Fruit fly (Drosophila melanogaster) whole organism, embryonic: ENCODE results near the gene CG7227.
A peak's percentile ranks its signal among the peaks of the same experiment; 100 is the strongest.

Experiments
- Ada2b ChIP-seq: fragments of 200-800 bp; sonication (Bioruptor generic); IDR thresholded peaks from 2 replicates; pipeline ENCODE4 v1.3.6; 2022; ENCODE audit warnings: missing biosample characterization, missing genetic modification characterization
- CG1024 ChIP-seq: fragments of 200-800 bp; sonication (Bioruptor generic); IDR thresholded peaks from 2 replicates; pipeline ENCODE4 v1.3.6; 2022; ENCODE audit warnings: missing biosample characterization, missing genetic modification characterization
- CG11398 ChIP-seq: fragments of 200-800 bp; sonication (Bioruptor generic); optimal IDR thresholded peaks from 2 replicates; lab custom pipeline; 2016; ENCODE audit warnings: missing biosample characterization, missing genetic modification characterization
- CG11696 ChIP-seq: fragments of 200-800 bp; sonication (Bioruptor generic); IDR thresholded peaks from 2 replicates; pipeline ENCODE4 v1.3.6; 2022; ENCODE audit warnings: missing biosample characterization, missing genetic modification characterization
- CG13894 ChIP-seq: fragments of 200-800 bp; sonication (Bioruptor generic); optimal IDR thresholded peaks from 3 replicates; lab custom pipeline; 2018; ENCODE audit warnings: missing biosample characterization, mild to moderate bottlenecking, missing genetic modification characterization, moderate library complexity
- CG14710 ChIP-seq: fragments of 200-800 bp; sonication (Bioruptor generic); optimal IDR thresholded peaks from 3 replicates; lab custom pipeline; 2019; ENCODE audit warnings: missing biosample characterization, mild to moderate bottlenecking, missing genetic modification characterization, moderate library complexity
- CG15011 ChIP-seq: fragments of 200-800 bp; sonication (Bioruptor generic); optimal IDR thresholded peaks from 3 replicates; lab custom pipeline; 2018; ENCODE audit warnings: missing biosample characterization, mild to moderate bottlenecking, missing genetic modification characterization
- CG15479 ChIP-seq: fragments of 200-800 bp; sonication (Bioruptor generic); optimal IDR thresholded peaks from 3 replicates; lab custom pipeline; 2019; ENCODE audit warnings: missing biosample characterization, mild to moderate bottlenecking, missing genetic modification characterization, moderate library complexity
- CG15696 ChIP-seq: fragments of 200-800 bp; sonication (Bioruptor generic); optimal IDR thresholded peaks from 2 replicates; lab custom pipeline; 2019; ENCODE audit warnings: missing biosample characterization, mild to moderate bottlenecking, missing genetic modification characterization, moderate library complexity
- CG16815 ChIP-seq: fragments of 200-800 bp; sonication (Bioruptor generic); optimal IDR thresholded peaks from 3 replicates; lab custom pipeline; 2017; ENCODE audit warnings: missing biosample characterization, mild to moderate bottlenecking, missing genetic modification characterization
- CG17802 ChIP-seq: fragments of 200-800 bp; sonication (Bioruptor generic); optimal IDR thresholded peaks from 2 replicates; lab custom pipeline; 2018; ENCODE audit warnings: missing biosample characterization, mild to moderate bottlenecking, missing genetic modification characterization, moderate library complexity
- CG2889 ChIP-seq: fragments of 200-800 bp; sonication (Bioruptor generic); IDR thresholded peaks from 3 replicates; pipeline ENCODE4 v1.3.6; 2022; ENCODE audit warnings: missing biosample characterization, missing genetic modification characterization
- CG33557 ChIP-seq: fragments of 200-800 bp; sonication (Bioruptor generic); optimal IDR thresholded peaks from 2 replicates; lab custom pipeline; 2019; ENCODE audit warnings: missing biosample characterization, mild to moderate bottlenecking, missing genetic modification characterization, moderate library complexity
- CG6683 ChIP-seq: fragments of 200-800 bp; sonication (Bioruptor generic); optimal IDR thresholded peaks from 2 replicates; lab custom pipeline; 2017; ENCODE audit warnings: missing biosample characterization, mild to moderate bottlenecking, missing genetic modification characterization, missing genetic modification reagents
- CG7357 ChIP-seq: fragments of 200-800 bp; sonication (Bioruptor generic); IDR thresholded peaks from 3 replicates; pipeline ENCODE4 v1.3.6; 2022; ENCODE audit warnings: missing biosample characterization, missing genetic modification characterization
- CG8290 ChIP-seq, 3 experiments: fragments of 200-800 bp; sonication (Bioruptor generic); optimal IDR thresholded peaks; 2 replicates each; lab custom pipeline; 2016 to 2019; ENCODE audit warnings: missing biosample characterization in 3 of 3, missing genetic modification characterization in 3 of 3, mild to moderate bottlenecking in 2 of 3, moderate library complexity in 1 of 3
- CG8359 ChIP-seq: fragments of 200-800 bp; sonication (Bioruptor generic); optimal IDR thresholded peaks from 2 replicates; lab custom pipeline; 2017; ENCODE audit warnings: missing biosample characterization, mild to moderate bottlenecking, missing genetic modification characterization, borderline replicate concordance
- CG8388 ChIP-seq: fragments of 200-800 bp; sonication (Bioruptor generic); optimal IDR thresholded peaks from 2 replicates; lab custom pipeline; 2019; ENCODE audit warnings: missing biosample characterization, mild to moderate bottlenecking, missing genetic modification characterization, moderate library complexity
- D19A ChIP-seq: fragments of 200-800 bp; optimal IDR thresholded peaks from 3 replicates; lab custom pipeline; 2019; ENCODE audit warnings: missing biosample characterization, mild to moderate bottlenecking, missing genetic modification characterization, moderate library complexity
- Dek ChIP-seq: fragments of 200-800 bp; sonication (Bioruptor generic); optimal IDR thresholded peaks from 3 replicates; lab custom pipeline; 2019; ENCODE audit warnings: missing biosample characterization, mild to moderate bottlenecking, missing genetic modification characterization, moderate library complexity
- Ets65A ChIP-seq: fragments of 200-800 bp; sonication (Bioruptor generic); peaks from one replicate; lab custom pipeline; 2016; ENCODE audit warnings: missing biosample characterization, missing genetic modification characterization
- Gsc ChIP-seq: fragments of 200-800 bp; sonication (Bioruptor generic); IDR thresholded peaks from 2 replicates; pipeline ENCODE4 v1.3.6; 2022; ENCODE audit warnings: missing biosample characterization, missing genetic modification characterization
- Lpt ChIP-seq: fragments of >200 bp; optimal IDR thresholded peaks from 2 replicates; lab custom pipeline; 2018; ENCODE audit warnings: missing biosample characterization, missing genetic modification characterization
- Mad ChIP-seq: fragments of 200-800 bp; sonication (Bioruptor generic); optimal IDR thresholded peaks from 2 replicates; lab custom pipeline; 2016; ENCODE audit warnings: missing biosample characterization, missing genetic modification characterization
- Myb ChIP-seq: fragments of 200-800 bp; sonication (Bioruptor generic); optimal IDR thresholded peaks from 2 replicates; lab custom pipeline; 2016; ENCODE audit warnings: missing biosample characterization, missing genetic modification characterization
- Six4 ChIP-seq: fragments of 200-800 bp; sonication (Bioruptor generic); optimal IDR thresholded peaks from 2 replicates; lab custom pipeline; 2016; ENCODE audit warnings: missing biosample characterization, missing genetic modification characterization
- Spps ChIP-seq: fragments of 200-800 bp; sonication (Bioruptor generic); optimal IDR thresholded peaks from 2 replicates; lab custom pipeline; 2018; ENCODE audit warnings: missing biosample characterization, mild to moderate bottlenecking, missing genetic modification characterization
- Tbp ChIP-seq: fragments of >200 bp; optimal IDR thresholded peaks from 2 replicates; lab custom pipeline; 2018; ENCODE audit warnings: missing biosample characterization, missing genetic modification characterization
- Xrp1 ChIP-seq: fragments of 200-800 bp; sonication (Bioruptor generic); IDR thresholded peaks from 2 replicates; pipeline ENCODE4 v1.3.6; 2022; ENCODE audit warnings: missing biosample characterization, missing genetic modification characterization
- YL-1 ChIP-seq: fragments of 200-800 bp; sonication (Bioruptor generic); optimal IDR thresholded peaks from 3 replicates; lab custom pipeline; 2017; ENCODE audit warnings: missing biosample characterization, mild to moderate bottlenecking, missing genetic modification characterization
- bbx ChIP-seq: fragments of 200-800 bp; sonication (Bioruptor generic); IDR thresholded peaks from 2 replicates; pipeline ENCODE4 v1.3.6; 2022; ENCODE audit warnings: missing biosample characterization, missing genetic modification characterization; ENCODE audit not compliant: partially characterized antibody
- cato ChIP-seq: fragments of 200-800 bp; sonication (Bioruptor generic); optimal IDR thresholded peaks from 2 replicates; lab custom pipeline; 2016; ENCODE audit warnings: missing biosample characterization, missing genetic modification characterization, borderline replicate concordance
- ci ChIP-seq: fragments of 200-800 bp; sonication (Bioruptor generic); IDR thresholded peaks from 3 replicates; pipeline ENCODE4 v1.3.6; 2022; ENCODE audit warnings: missing biosample characterization, missing genetic modification characterization
- disco-r ChIP-seq: fragments of 200-800 bp; sonication (Bioruptor generic); optimal IDR thresholded peaks from 2 replicates; lab custom pipeline; 2016; ENCODE audit warnings: missing biosample characterization, missing genetic modification characterization
- dysf ChIP-seq: fragments of 200-800 bp; sonication (Bioruptor generic); IDR thresholded peaks from 3 replicates; pipeline ENCODE4 v1.3.6; 2022; ENCODE audit warnings: missing biosample characterization, missing genetic modification characterization
- ems ChIP-seq: fragments of 200-800 bp; sonication (Bioruptor generic); optimal IDR thresholded peaks from 3 replicates; lab custom pipeline; 2016; ENCODE audit warnings: missing biosample characterization, missing genetic modification characterization
- fd64A ChIP-seq: fragments of 200-800 bp; sonication (Bioruptor generic); optimal IDR thresholded peaks from 3 replicates; lab custom pipeline; 2018; ENCODE audit warnings: missing biosample characterization, mild to moderate bottlenecking, missing genetic modification characterization
- fu2 ChIP-seq: fragments of 200-800 bp; sonication (Bioruptor generic); optimal IDR thresholded peaks from 2 replicates; lab custom pipeline; 2016; ENCODE audit warnings: missing biosample characterization, missing genetic modification characterization
- gfzf ChIP-seq: fragments of 200-800 bp; sonication (Bioruptor generic); optimal IDR thresholded peaks from 2 replicates; lab custom pipeline; 2016; ENCODE audit warnings: missing biosample characterization, mild to moderate bottlenecking, missing genetic modification characterization, moderate library complexity
- grau ChIP-seq: fragments of 200-800 bp; optimal IDR thresholded peaks from 3 replicates; lab custom pipeline; 2019; ENCODE audit warnings: missing biosample characterization, mild to moderate bottlenecking, missing genetic modification characterization, moderate library complexity
- kay ChIP-seq: fragments of 200-800 bp; sonication (Bioruptor generic); optimal IDR thresholded peaks from 2 replicates; lab custom pipeline; 2016; ENCODE audit warnings: missing biosample characterization, missing genetic modification characterization
- maf-S ChIP-seq: fragments of 200-800 bp; sonication (Bioruptor generic); optimal IDR thresholded peaks from 2 replicates; lab custom pipeline; 2016; ENCODE audit warnings: missing biosample characterization, missing genetic modification characterization
- nerfin-2 ChIP-seq: fragments of 200-800 bp; sonication (Bioruptor generic); IDR thresholded peaks from 2 replicates; pipeline ENCODE4 v1.3.6; 2022; ENCODE audit warnings: missing biosample characterization, missing genetic modification characterization; ENCODE audit not compliant: partially characterized antibody
- onecut ChIP-seq: fragments of 200-800 bp; sonication (Bioruptor generic); IDR thresholded peaks from 2 replicates; pipeline ENCODE4 v1.3.6; 2022; ENCODE audit warnings: missing biosample characterization, missing genetic modification characterization
- otp ChIP-seq: fragments of 200-800 bp; sonication (Bioruptor generic); IDR thresholded peaks from 3 replicates; pipeline ENCODE4, ENCODE4 v1.3.6; 2022; ENCODE audit warnings: missing biosample characterization, missing genetic modification characterization
- pb ChIP-seq: fragments of 200-800 bp; sonication (Bioruptor generic); optimal IDR thresholded peaks from 3 replicates; lab custom pipeline; 2016; ENCODE audit warnings: missing biosample characterization, missing genetic modification characterization
- psq ChIP-seq: fragments of 200-800 bp; sonication (Bioruptor generic); optimal IDR thresholded peaks from 2 replicates; lab custom pipeline; 2017; ENCODE audit warnings: missing biosample characterization, missing genetic modification characterization
- scrt ChIP-seq: fragments of 200-800 bp; sonication (Bioruptor generic); optimal IDR thresholded peaks from 2 replicates; lab custom pipeline; 2018; ENCODE audit warnings: missing biosample characterization, mild to moderate bottlenecking, missing genetic modification characterization, moderate library complexity
- trem ChIP-seq: fragments of 200-800 bp; optimal IDR thresholded peaks from 3 replicates; lab custom pipeline; 2019; ENCODE audit warnings: missing biosample characterization, mild to moderate bottlenecking, missing genetic modification characterization, moderate library complexity
- unpg ChIP-seq: fragments of 200-800 bp; sonication (Bioruptor generic); optimal IDR thresholded peaks from 3 replicates; lab custom pipeline; 2018; ENCODE audit warnings: missing biosample characterization, mild to moderate bottlenecking, missing genetic modification characterization, moderate library complexity
- zen2 ChIP-seq: fragments of 200-800 bp; sonication (Bioruptor generic); IDR thresholded peaks from 3 replicates; pipeline ENCODE4 v1.3.6; 2022; ENCODE audit warnings: missing biosample characterization, missing genetic modification characterization; ENCODE audit not compliant: partially characterized antibody

CG7227 gene

dm6 chr2L:8034734-8035133 lies 36.8 kb upstream of the CG7227 start (continued):
- no peak for TF ChIP-seq Mad
- TF ChIP-seq zen2 = no peak
- peak; percentile 5 for TF ChIP-seq maf-S
- TF ChIP-seq pb (GFP tag; lab: Kevin White, UChicago) = no peak
- no peak for TF ChIP-seq kay
- no peak for TF ChIP-seq Spps
- peak; percentile 40 for TF ChIP-seq Dek
- TF ChIP-seq CG14710 (tag; lab: Kevin White, UChicago) = peak; percentile 36
- TF ChIP-seq CG17802 = no peak
- no peak for TF ChIP-seq fu2 (GFP tag; lab: Kevin White, UChicago)
- TF ChIP-seq Gsc (GFP tag; lab: Robert Waterston, UW) = no peak
- TF ChIP-seq CG1024 (GFP tag; lab: Robert Waterston, UW) = peak; percentile 24; the same call in 1 of the 2 replicates
- peak; percentile 68 for TF ChIP-seq grau (tag; lab: Kevin White, UChicago)
- peak; percentile 54 for TF ChIP-seq CG8388 (GFP tag; lab: Kevin White, UChicago)
- no peak for TF ChIP-seq CG13894 (tag; lab: Kevin White, UChicago)
- no peak for TF ChIP-seq nerfin-2 (GFP tag; lab: Robert Waterston, UW)
- TF ChIP-seq disco-r (GFP tag; lab: Kevin White, UChicago) = no peak
- TF ChIP-seq CG15696 (tag; lab: Kevin White, UChicago) = peak; percentile 36
- TF ChIP-seq cato (GFP tag; lab: Kevin White, UChicago) = no peak
- TF ChIP-seq YL-1 (GFP tag; lab: Kevin White, UChicago) = no peak
- no peak for TF ChIP-seq Lpt
- peak; percentile 20 for TF ChIP-seq Ets65A (GFP tag; lab: Kevin White, UChicago)
- TF ChIP-seq CG7357 (GFP tag; lab: Robert Waterston, UW) = peak; percentile 44; the same call in 1 of the 3 replicates
- TF ChIP-seq gfzf (GFP tag; lab: Kevin White, UChicago) = no peak
- TF ChIP-seq CG15011 (GFP tag; lab: Kevin White, UChicago) = no peak
- peak; percentile 38 for TF ChIP-seq scrt (GFP tag; lab: Kevin White, UChicago)
- peak; percentile 61 for TF ChIP-seq D19A (tag; lab: Kevin White, UChicago)
- TF ChIP-seq CG11696 = peak; percentile 88
- TF ChIP-seq Tbp = no peak
- no peak for TF ChIP-seq CG15479
- no peak for TF ChIP-seq Six4 (GFP tag; lab: Kevin White, UChicago)
- TF ChIP-seq psq (GFP tag; lab: Kevin White, UChicago) = no peak
- TF ChIP-seq CG11398 (GFP tag; lab: Kevin White, UChicago) = no peak
- no peak for TF ChIP-seq CG8290 (GFP tag; optimal IDR thresholded peaks at IDR 0.05; lab: Kevin White, UChicago)
- peak in 1 of 2 experiments; percentile 64 for TF ChIP-seq CG8290 (tag; optimal IDR thresholded peaks at IDR 0.05; lab: Kevin White, UChicago)
- TF ChIP-seq CG6683 (GFP tag; lab: Kevin White, UChicago) = peak; percentile 3
- TF ChIP-seq trem (tag; lab: Kevin White, UChicago) = peak; percentile 34
- TF ChIP-seq CG2889 = 0 out of 3 replicates have a peak, but pooled peaks have one; percentile 35
- TF ChIP-seq fd64A (GFP tag; lab: Kevin White, UChicago) = no peak
- TF ChIP-seq Ada2b (GFP tag; lab: Robert Waterston, UW) = peak; percentile 61
- TF ChIP-seq bbx (GFP tag; lab: Robert Waterston, UW) = no peak
- peak; percentile 1 for TF ChIP-seq Myb (GFP tag; lab: Kevin White, UChicago)
- peak; percentile 74 for TF ChIP-seq dysf
- TF ChIP-seq Xrp1 (GFP tag; lab: Robert Waterston, UW) = peak; percentile 79
- TF ChIP-seq otp = peak; percentile 66; the same call in 2 of the 3 replicates
- TF ChIP-seq CG8359 (GFP tag; lab: Kevin White, UChicago) = no peak
- TF ChIP-seq ci (GFP tag; lab: Robert Waterston, UW) = peak; percentile 77
- no peak for TF ChIP-seq CG16815 (GFP tag; lab: Kevin White, UChicago)
- peak; percentile 11 for TF ChIP-seq ems
- peak; percentile 76 for TF ChIP-seq unpg (GFP tag; lab: Kevin White, UChicago)
- TF ChIP-seq onecut (GFP tag; lab: Robert Waterston, UW) = 0 out of 2 replicates have a peak, but pooled peaks have one; percentile 38
- no peak for TF ChIP-seq CG33557
